Worm (Caenorhabditis elegans) whole organism, L1 larva: ENCODE results near the gene gcy-27.

ENCODE experiments used
- ceh-82 ChIP-seq, 3 experiments: fragments of 150-350 bp in 1 of 3; sonication (generic microtip) in 2 of 3; optimal IDR thresholded peaks; 2 replicates each; lab custom pipeline; 2014 to 2017; ENCODE audit warnings: missing biosample characterization in 3 of 3, missing genetic modification characterization in 3 of 3
- dsc-1 ChIP-seq: sonication (generic microtip); optimal IDR thresholded peaks from 2 replicates; lab custom pipeline; 2016; ENCODE audit warnings: mild to moderate bottlenecking, missing genetic modification characterization, missing compliant biosample characterization
- egl-27 ChIP-seq, 2 experiments: fragments of 150-350 bp in 1 of 2; sonication (generic microtip); optimal IDR thresholded peaks; 3 replicates each; lab custom pipeline; 2017 to 2018; ENCODE audit warnings: missing biosample characterization in 2 of 2, missing genetic modification characterization in 2 of 2, missing genetic modification reagents in 2 of 2
- fos-1 ChIP-seq: fragments of 150-350 bp; optimal IDR thresholded peaks from 2 replicates; lab custom pipeline; 2014; ENCODE audit warnings: missing biosample characterization, missing genetic modification characterization
- lin-39 ChIP-seq: fragments of 150-350 bp; optimal IDR thresholded peaks from 2 replicates; lab custom pipeline; 2014; ENCODE audit warnings: missing biosample characterization, missing genetic modification reagents, missing genetic modification characterization
- nhr-11 ChIP-seq: fragments of 150-350 bp; optimal IDR thresholded peaks from 2 replicates; lab custom pipeline; 2014; ENCODE audit warnings: missing biosample characterization, missing genetic modification characterization
- nhr-12 ChIP-seq: sonication (generic microtip); optimal IDR thresholded peaks from 2 replicates; lab custom pipeline; 2017; ENCODE audit warnings: missing biosample characterization, missing genetic modification characterization
- ztf-4 ChIP-seq: fragments of 150-350 bp; optimal IDR thresholded peaks from 2 replicates; lab custom pipeline; 2014; ENCODE audit warnings: missing biosample characterization, missing genetic modification characterization

- no peak for TF ChIP-seq fos-1 (tag; lab: Kevin White, UChicago)
- TF ChIP-seq nhr-12 (tag; lab: Kevin White, UChicago), result no peak
- no peak for TF ChIP-seq ztf-4 (tag; lab: Kevin White, UChicago)
- TF ChIP-seq nhr-11 (tag; lab: Kevin White, UChicago), result no peak
- TF ChIP-seq egl-27 (tag; optimal IDR thresholded peaks at IDR 0.05; lab: Kevin White, UChicago), result no peak
- no peak for TF ChIP-seq lin-39 (tag; lab: Kevin White, UChicago)
- no peak for TF ChIP-seq ceh-82 (tag; optimal IDR thresholded peaks at IDR 0.05; lab: Kevin White, UChicago)
- TF ChIP-seq dsc-1, result no peak
Observed at ce11 chrIV:17467325-17467724, 30.9 kb upstream of the gcy-27 start, which contains the start of gene elo-2.
